Worm (Caenorhabditis elegans): ENCODE measurements around the gene nhr-235.

nhr-235 gene

DNA sequence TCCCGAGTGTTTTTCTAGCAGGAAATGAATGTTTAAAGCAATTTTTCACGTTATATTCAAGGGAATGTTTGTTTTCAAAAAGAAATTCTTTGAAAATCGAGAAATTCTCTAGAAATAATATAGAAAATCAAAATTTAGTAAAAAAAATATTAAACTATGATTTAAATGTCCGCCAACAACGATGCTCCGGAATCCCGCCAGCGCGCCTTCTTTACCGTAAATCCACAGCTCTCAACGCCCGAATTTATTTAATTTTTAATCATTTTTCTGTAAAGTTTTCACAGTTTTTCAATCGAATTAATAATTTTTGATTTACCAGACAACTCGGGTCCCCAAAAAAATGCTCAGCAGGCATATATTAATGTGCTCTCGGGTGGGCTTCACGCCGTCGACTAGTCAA, 39.2 kb downstream of the nhr-235 start, which contains the start of the genes Y38E10A.33 and cox-10 (continued):
- no peak for TF ChIP-seq ztf-11 (tag; optimal IDR thresholded peaks at IDR 0.05)
- no peak for TF ChIP-seq nhr-41 (GFP tag; IDR thresholded peaks at IDR 0.05)
- no peak for TF ChIP-seq ZK337.2 (GFP tag; IDR thresholded peaks at IDR 0.05)
- TF ChIP-seq zfp-2 (tag; optimal IDR thresholded peaks at IDR 0.05) = no peak
- no peak for TF ChIP-seq mxl-2 (GFP tag; conservative IDR thresholded peaks at IDR 0.05)
- no peak for TF ChIP-seq F26F4.8 (GFP tag; conservative IDR thresholded peaks at IDR 0.05)
- peak; percentile 90 for TF ChIP-seq dpl-1 (GFP tag; optimal IDR thresholded peaks at IDR 0.05)
- TF ChIP-seq unc-130 (GFP tag; optimal IDR thresholded peaks at IDR 0.05) = no peak
- no peak for TF ChIP-seq fkh-10 (GFP tag; optimal IDR thresholded peaks at IDR 0.05)
- no peak for TF ChIP-seq ces-1 (GFP tag; optimal IDR thresholded peaks at IDR 0.05)
- TF ChIP-seq R02D3.7 (tag; optimal IDR thresholded peaks at IDR 0.05) = peak; percentile 72
- no peak for TF ChIP-seq Y5F2A.4 (GFP tag; optimal IDR thresholded peaks at IDR 0.05)
- TF ChIP-seq dmd-6 (GFP tag; IDR thresholded peaks at IDR 0.05) = no peak
- peak; percentile 45 for TF ChIP-seq dve-1 (tag; optimal IDR thresholded peaks at IDR 0.05; ENCODE audit: insufficient read depth)
- no peak for TF ChIP-seq nhr-10 (tag; optimal IDR thresholded peaks at IDR 0.05)
- no peak for TF ChIP-seq aly-2 (tag; optimal IDR thresholded peaks at IDR 0.05)
- no peak for TF ChIP-seq dmd-9 (GFP tag; IDR thresholded peaks at IDR 0.05)
- no peak for TF ChIP-seq lin-15B (tag; optimal IDR thresholded peaks at IDR 0.05)
- TF ChIP-seq tag-97 (GFP tag; IDR thresholded peaks at IDR 0.05) = no peak
- no peak for TF ChIP-seq spr-3 (GFP tag; optimal IDR thresholded peaks at IDR 0.05)
- no peak for TF ChIP-seq pha-4 (GFP tag; IDR thresholded peaks at IDR 0.05)
- no peak for TF ChIP-seq pha-4 (tag; optimal IDR thresholded peaks at IDR 0.05)
- TF ChIP-seq mdl-1 (tag; optimal IDR thresholded peaks at IDR 0.05) = no peak
- TF ChIP-seq cey-2 (tag; optimal IDR thresholded peaks at IDR 0.05; ENCODE audit: borderline replicate concordance, insufficient read depth) = no peak
- no peak for TF ChIP-seq tra-1 (GFP tag; IDR thresholded peaks at IDR 0.05)
- no peak for TF ChIP-seq set-16 (GFP tag; IDR thresholded peaks at IDR 0.05)
- TF ChIP-seq lsy-2 (tag; optimal IDR thresholded peaks at IDR 0.05) = peak in 1 of 2 experiments; percentile 79
- no peak for TF ChIP-seq zip-2 (tag; optimal IDR thresholded peaks at IDR 0.05)
- no peak for TF ChIP-seq lir-3 (tag; optimal IDR thresholded peaks at IDR 0.05)
- no peak for TF ChIP-seq unc-39 (tag; optimal IDR thresholded peaks at IDR 0.05)
- TF ChIP-seq nhr-42 (GFP tag; IDR thresholded peaks at IDR 0.05) = no peak
- TF ChIP-seq snpc-1.2 (GFP tag; IDR thresholded peaks at IDR 0.05) = no peak
- TF ChIP-seq F44E2.7 (GFP tag; IDR thresholded peaks at IDR 0.05) = no peak
- no peak for TF ChIP-seq nhr-48 (tag; optimal IDR thresholded peaks at IDR 0.05)
- no peak for TF ChIP-seq mxl-3 (GFP tag; optimal IDR thresholded peaks at IDR 0.05)
- 0 out of 2 replicates have a peak, but pooled peaks have one; percentile 38 for TF ChIP-seq hmg-1.1 (GFP tag; IDR thresholded peaks at IDR 0.05)
- TF ChIP-seq ztf-7 (tag; optimal IDR thresholded peaks at IDR 0.05) = peak; percentile 9
- no peak for TF ChIP-seq mdt-29 (GFP tag; IDR thresholded peaks at IDR 0.05)
- no peak for TF ChIP-seq ceh-62 (tag; optimal IDR thresholded peaks at IDR 0.05)
- TF ChIP-seq madf-9 (GFP tag; conservative IDR thresholded peaks at IDR 0.05) = no peak
- no peak for TF ChIP-seq hlh-11 (tag; optimal IDR thresholded peaks at IDR 0.05)
- no peak for TF ChIP-seq lim-7 (GFP tag; IDR thresholded peaks at IDR 0.05)
- TF ChIP-seq php-3 (GFP tag; IDR thresholded peaks at IDR 0.05) = no peak
- TF ChIP-seq fos-1 (tag; optimal IDR thresholded peaks at IDR 0.05) = no peak
- no peak for TF ChIP-seq zip-11 (GFP tag; IDR thresholded peaks at IDR 0.05)
- TF ChIP-seq jun-1 (tag; optimal IDR thresholded peaks at IDR 0.05) = no peak
- no peak for TF ChIP-seq snpc-4 (tag; optimal IDR thresholded peaks at IDR 0.05)
- peak; percentile 28 for TF ChIP-seq mep-1 (tag; optimal IDR thresholded peaks at IDR 0.05)
- TF ChIP-seq Y105C5A.15 (GFP tag; IDR thresholded peaks at IDR 0.05) = no peak
- TF ChIP-seq gei-8 (GFP tag; optimal IDR thresholded peaks at IDR 0.05) = no peak
- no peak for TF ChIP-seq nhr-76 (tag; optimal IDR thresholded peaks at IDR 0.05)
- no peak for TF ChIP-seq lin-29 (GFP tag; IDR thresholded peaks at IDR 0.05)
- no peak for TF ChIP-seq ceh-44 (GFP tag; IDR thresholded peaks at IDR 0.05)

Data from whole organism, L4 larva.